Worm (Caenorhabditis elegans) whole organism, mixed stage, embryonic: ENCODE data around the gene ttbk-7.

Experiments used
- ceh-43 ChIP-seq: fragments of 200-800 bp; sonication (Bioruptor generic); optimal IDR thresholded peaks from 2 replicates; lab custom pipeline; 2018; ENCODE audit warnings: mild to moderate bottlenecking, missing genetic modification characterization, moderate library complexity, missing compliant biosample characterization
- drap-1 ChIP-seq: fragments of 200-800 bp; sonication (Bioruptor generic); optimal IDR thresholded peaks from 3 replicates; lab custom pipeline; 2018; ENCODE audit warnings: mild to moderate bottlenecking, missing genetic modification characterization, missing compliant biosample characterization
- elt-1 ChIP-seq: sonication (generic microtip); optimal IDR thresholded peaks from 2 replicates; lab custom pipeline; 2017; ENCODE audit warnings: missing genetic modification characterization, mild to moderate bottlenecking, missing compliant biosample characterization, antibody characterized with exemption, moderate library complexity, borderline replicate concordance; ENCODE audit not compliant: insufficient read depth
- lsy-2 ChIP-seq: fragments of 150-350 bp; optimal IDR thresholded peaks from 2 replicates; lab custom pipeline; 2014; ENCODE audit warnings: missing biosample characterization, missing genetic modification characterization
- nhr-12 ChIP-seq: fragments of 150-350 bp; optimal IDR thresholded peaks from 2 replicates; lab custom pipeline; 2014; ENCODE audit warnings: missing biosample characterization, missing genetic modification characterization
- nhr-237 ChIP-seq: fragments of 150-350 bp; optimal IDR thresholded peaks from 2 replicates; lab custom pipeline; 2014; ENCODE audit warnings: missing biosample characterization, missing genetic modification characterization
- nhr-28 ChIP-seq: fragments of 150-350 bp; optimal IDR thresholded peaks from 2 replicates; lab custom pipeline; 2014; ENCODE audit warnings: missing biosample characterization, missing genetic modification characterization
- snpc-4 ChIP-seq: fragments of 150-350 bp; optimal IDR thresholded peaks from 2 replicates; lab custom pipeline; 2014; ENCODE audit warnings: missing biosample characterization, missing genetic modification characterization
- unc-120 ChIP-seq: sonication (generic microtip); optimal IDR thresholded peaks from 2 replicates; lab custom pipeline; 2017; ENCODE audit warnings: missing genetic modification characterization, missing compliant biosample characterization; ENCODE audit not compliant: poor library complexity, severe bottlenecking
- unc-39 ChIP-seq: fragments of 150-350 bp; optimal IDR thresholded peaks from 2 replicates; lab custom pipeline; 2014; ENCODE audit warnings: missing biosample characterization, missing genetic modification characterization

ce11 chrV:12898583-12899232 lies 3.0 kb upstream of the ttbk-7 start:
- TF ChIP-seq snpc-4 (tag; lab: Kevin White, UChicago) (no peak), drap-1 (no peak), unc-39 (tag; lab: Kevin White, UChicago) (no peak), lsy-2 (no peak), nhr-12 (tag; lab: Kevin White, UChicago) (no peak), unc-120 (no peak), elt-1 (tag; lab: Kevin White, UChicago) (no peak), ceh-43 (GFP tag; lab: Kevin White, UChicago) (no peak), nhr-237 (tag; lab: Kevin White, UChicago) (no peak), nhr-28 (tag; lab: Kevin White, UChicago) (no peak)
